Worm (Caenorhabditis elegans) whole organism, L3 larva: ENCODE measurements around the gene nhr-37.

Source experiments
- ama-1 ChIP-seq: fragments of 150-350 bp; optimal IDR thresholded peaks from 2 replicates; lab custom pipeline; 2018
- ceh-28 ChIP-seq: fragments of 150-350 bp; optimal IDR thresholded peaks from 2 replicates; lab custom pipeline; 2014; ENCODE audit warnings: missing biosample characterization, missing genetic modification reagents, missing genetic modification characterization
- elt-1 ChIP-seq: fragments of 150-350 bp; optimal IDR thresholded peaks from 2 replicates; lab custom pipeline; 2014; ENCODE audit warnings: missing biosample characterization, missing genetic modification characterization
- fkh-10 ChIP-seq: sonication (generic microtip); optimal IDR thresholded peaks from 2 replicates; lab custom pipeline; 2017; ENCODE audit warnings: missing biosample characterization, missing genetic modification reagents, missing genetic modification characterization
- fkh-2 ChIP-seq: fragments of 150-350 bp; optimal IDR thresholded peaks from 2 replicates; lab custom pipeline; 2014; ENCODE audit warnings: missing biosample characterization, missing genetic modification reagents, missing genetic modification characterization
- hmg-11 ChIP-seq: sonication (generic microtip); optimal IDR thresholded peaks from 2 replicates; lab custom pipeline; 2016; ENCODE audit warnings: missing genetic modification characterization, missing compliant biosample characterization
- nhr-11 ChIP-seq: fragments of 150-350 bp; optimal IDR thresholded peaks from 2 replicates; lab custom pipeline; 2014; ENCODE audit warnings: missing biosample characterization, missing genetic modification characterization
- nhr-23 ChIP-seq: fragments of 150-350 bp; optimal IDR thresholded peaks from 2 replicates; lab custom pipeline; 2014; ENCODE audit warnings: missing biosample characterization, missing genetic modification reagents, missing genetic modification characterization
- nhr-237 ChIP-seq: fragments of 150-350 bp; optimal IDR thresholded peaks from 2 replicates; lab custom pipeline; 2014; ENCODE audit warnings: missing biosample characterization, missing genetic modification characterization
- nhr-28 ChIP-seq: fragments of 150-350 bp; optimal IDR thresholded peaks from 2 replicates; lab custom pipeline; 2014; ENCODE audit warnings: missing biosample characterization, missing genetic modification characterization
- skn-1 ChIP-seq: fragments of 150-350 bp; optimal IDR thresholded peaks from 2 replicates; lab custom pipeline; 2014; ENCODE audit warnings: missing biosample characterization, missing genetic modification characterization
- ztf-4 ChIP-seq: fragments of 150-350 bp; optimal IDR thresholded peaks from 2 replicates; lab custom pipeline; 2014; ENCODE audit warnings: missing biosample characterization, missing genetic modification characterization

- no peak for TF ChIP-seq ztf-4 (tag; lab: Kevin White, UChicago)
- TF ChIP-seq nhr-11, result no peak
- TF ChIP-seq hmg-11 (tag; lab: Kevin White, UChicago), result no peak
- no peak for TF ChIP-seq nhr-28 (tag; lab: Kevin White, UChicago)
- no peak for TF ChIP-seq elt-1 (tag; lab: Kevin White, UChicago)
- TF ChIP-seq skn-1 (tag; lab: Kevin White, UChicago), result no peak
- no peak for TF ChIP-seq ama-1 (lab: Kevin White, UChicago)
- TF ChIP-seq fkh-10 (GFP tag; lab: Kevin White, UChicago), result no peak
- TF ChIP-seq fkh-2 (tag; lab: Kevin White, UChicago), result no peak
- TF ChIP-seq nhr-237 (tag; lab: Kevin White, UChicago), result no peak
- no peak for TF ChIP-seq ceh-28 (tag; lab: Kevin White, UChicago)
- no peak for TF ChIP-seq nhr-23 (tag; lab: Kevin White, UChicago)
Measured at ce11 chrV:6668741-6669140, 46.7 kb downstream of the nhr-37 start, which contains the start of gene str-180.
